Worm (Caenorhabditis elegans) whole organism, midembryonic: ENCODE results near the gene ncx-2.

Experiments used
- T22C8.4 ChIP-seq: fragments of 200-800 bp; sonication (Bioruptor generic); IDR thresholded peaks from 2 replicates; pipeline ENCODE4 v1.3.6; 2022; ENCODE audit warnings: missing genetic modification characterization, missing compliant biosample characterization
- flt-1 ChIP-seq: fragments of 200-800 bp; sonication (Bioruptor generic); IDR thresholded peaks from 2 replicates; pipeline ENCODE4 v1.3.6; 2022; ENCODE audit warnings: missing genetic modification characterization, missing compliant biosample characterization
- klf-2 ChIP-seq: fragments of 200-800 bp; sonication (Bioruptor generic); conservative IDR thresholded peaks from 2 replicates; pipeline ENCODE4 v1.3.6; 2022; ENCODE audit warnings: missing genetic modification reagents, missing genetic modification characterization, missing compliant biosample characterization
- med-1 ChIP-seq: sonication (generic microtip); optimal IDR thresholded peaks from 2 replicates; lab custom pipeline; 2017; ENCODE audit warnings: missing genetic modification characterization, mild to moderate bottlenecking, missing compliant biosample characterization, antibody characterized with exemption, missing genetic modification reagents; ENCODE audit not compliant: insufficient read depth
- tab-1 ChIP-seq: fragments of 200-800 bp; sonication (Bioruptor generic); IDR thresholded peaks from 2 replicates; pipeline ENCODE4 v1.3.6; 2022; ENCODE audit warnings: missing genetic modification characterization, missing compliant biosample characterization
- ztf-23 ChIP-seq: fragments of 200-800 bp; sonication (Bioruptor generic); IDR thresholded peaks from 2 replicates; pipeline ENCODE4 v1.3.6; 2022; ENCODE audit warnings: missing genetic modification reagents, missing genetic modification characterization, missing compliant biosample characterization

ce11 chrV:5303389-5303788 lies at the start of gene ncx-2:
- TF ChIP-seq ztf-23 (GFP tag; lab: Robert Waterston, UW): no peak
- no peak for TF ChIP-seq T22C8.4 (GFP tag; lab: Robert Waterston, UW)
- no peak for TF ChIP-seq med-1
- TF ChIP-seq klf-2 (GFP tag; lab: Robert Waterston, UW): no peak
- no peak for TF ChIP-seq tab-1
- no peak for TF ChIP-seq flt-1 (GFP tag; lab: Robert Waterston, UW)
